Worm (Caenorhabditis elegans) whole organism, late embryonic: ENCODE data around the gene F56D6.23.

Experiments
- F13H6.1 ChIP-seq: sonication (generic microtip); optimal IDR thresholded peaks from 2 replicates; lab custom pipeline; 2016; ENCODE audit warnings: missing genetic modification characterization, missing compliant biosample characterization
- ceh-14 ChIP-seq: sonication (generic microtip); optimal IDR thresholded peaks from 2 replicates; lab custom pipeline; 2016; ENCODE audit warnings: missing genotype, missing genetic modification characterization, missing compliant biosample characterization
- ceh-18 ChIP-seq: sonication (generic microtip); optimal IDR thresholded peaks from 2 replicates; lab custom pipeline; 2016; ENCODE audit warnings: missing genetic modification characterization, missing compliant biosample characterization
- che-1 ChIP-seq: sonication (generic microtip); optimal IDR thresholded peaks from 2 replicates; lab custom pipeline; 2016; ENCODE audit warnings: mild to moderate bottlenecking, missing genetic modification characterization, missing compliant biosample characterization
- dve-1 ChIP-seq: sonication (generic microtip); optimal IDR thresholded peaks from 2 replicates; lab custom pipeline; 2017; ENCODE audit warnings: antibody characterized with exemption, mild to moderate bottlenecking, missing genetic modification characterization, missing compliant biosample characterization
- elt-2 ChIP-seq: sonication (generic microtip); optimal IDR thresholded peaks from 2 replicates; lab custom pipeline; 2016; ENCODE audit warnings: missing genetic modification reagents, missing genetic modification characterization, missing compliant biosample characterization
- hlh-30 ChIP-seq: sonication (generic microtip); optimal IDR thresholded peaks from 2 replicates; lab custom pipeline; 2017; ENCODE audit warnings: antibody characterized with exemption, missing genetic modification characterization, missing compliant biosample characterization; ENCODE audit not compliant: insufficient read depth
- npax-4 ChIP-seq: sonication (generic microtip); optimal IDR thresholded peaks from 2 replicates; lab custom pipeline; 2016; ENCODE audit warnings: missing genetic modification characterization, missing compliant biosample characterization
- pha-2 ChIP-seq: sonication (generic microtip); optimal IDR thresholded peaks from 2 replicates; lab custom pipeline; 2017; ENCODE audit warnings: mild to moderate bottlenecking, missing genetic modification characterization, missing compliant biosample characterization
- pha-4 ChIP-seq: fragments of 150-350 bp; optimal IDR thresholded peaks from 2 replicates; lab custom pipeline; 2018; ENCODE audit warnings: missing biosample characterization, missing genetic modification reagents, missing genetic modification characterization

DNA sequence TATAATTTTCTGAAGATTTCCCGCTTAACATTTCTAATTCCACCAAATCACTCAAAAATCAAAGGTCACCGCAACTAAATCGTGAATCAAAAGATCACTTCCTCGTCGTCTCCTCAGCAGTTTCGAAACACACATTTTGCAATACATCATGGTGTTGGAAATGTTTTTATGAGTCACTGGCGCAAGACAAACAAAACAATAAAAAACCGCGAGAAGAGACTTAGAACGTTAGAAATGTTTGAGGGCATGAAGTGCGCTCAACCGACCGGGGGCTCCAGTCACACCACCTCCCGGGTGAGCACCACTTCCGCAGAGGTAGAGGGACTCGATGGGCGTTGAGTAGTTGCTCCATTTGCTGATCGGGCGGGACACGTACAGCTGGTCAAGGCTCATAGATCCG is 43.0 kb upstream of the F56D6.23 start:
- TF ChIP-seq elt-2 (no peak), pha-4 (no peak), che-1 (tag; lab: Kevin White, UChicago) (no peak), hlh-30 (tag; lab: Kevin White, UChicago) (no peak), dve-1 (tag; lab: Kevin White, UChicago) (no peak), F13H6.1 (tag; lab: Kevin White, UChicago) (no peak), ceh-18 (tag; lab: Kevin White, UChicago) (no peak), pha-2 (tag; lab: Kevin White, UChicago) (no peak), ceh-14 (tag; lab: Kevin White, UChicago) (no peak), npax-4 (tag; lab: Kevin White, UChicago) (no peak)
